Worm (Caenorhabditis elegans): ENCODE data around the gene cam-1.

The cam-1 gene

DNA sequence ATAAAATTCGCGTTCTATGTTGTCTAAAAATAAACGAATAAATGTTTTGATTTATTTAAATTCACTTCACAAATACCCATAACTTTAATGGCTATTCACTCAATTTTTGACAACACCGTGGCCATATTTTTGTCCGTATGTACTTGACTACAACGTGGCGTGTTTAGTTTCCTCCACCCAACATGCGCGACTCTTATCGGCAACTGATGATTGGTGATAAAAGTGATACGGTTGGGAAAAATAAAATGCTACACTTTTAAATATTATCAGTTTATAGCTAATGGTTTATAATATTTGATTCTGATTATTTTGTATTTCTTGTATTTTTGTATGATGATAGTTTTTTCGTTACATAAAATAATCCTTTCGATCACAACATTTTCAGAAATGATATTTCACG lies 18.5 kb downstream of the cam-1 start, which contains the start of gene acs-7:
Gene acs-7, plus strand, starts transcription at position 386 of the 400 bp plus-strand sequence.
- TF ChIP-seq unc-62 (GFP tag; optimal IDR thresholded peaks at IDR 0.05) (no peak), nhr-76 (tag; optimal IDR thresholded peaks at IDR 0.05) (no peak), flh-1 (GFP tag; optimal IDR thresholded peaks at IDR 0.05) (no peak), elt-3 (tag; optimal IDR thresholded peaks at IDR 0.05) (no peak), ces-1 (GFP tag; optimal IDR thresholded peaks at IDR 0.05) (no peak), M03D4.4 (tag; optimal IDR thresholded peaks at IDR 0.05) (no peak), ceh-39 (tag; optimal IDR thresholded peaks at IDR 0.05) (no peak), ham-2 (GFP tag; optimal IDR thresholded peaks at IDR 0.05) (no peak), nhr-237 (tag; optimal IDR thresholded peaks at IDR 0.05) (no peak)

- TF ChIP-seq ham-2 (GFP tag; optimal IDR thresholded peaks at IDR 0.05) = no peak
- TF ChIP-seq ztf-11 (tag; optimal IDR thresholded peaks at IDR 0.05) = no peak
- no peak for TF ChIP-seq unc-39 (tag; optimal IDR thresholded peaks at IDR 0.05)
- TF ChIP-seq flh-1 (GFP tag; optimal IDR thresholded peaks at IDR 0.05) = no peak
- no peak for TF ChIP-seq ceh-39 (tag; optimal IDR thresholded peaks at IDR 0.05)
Measured at ce11 chrII:9289127-9289526, 21.0 kb downstream of the cam-1 start.

DNA sequence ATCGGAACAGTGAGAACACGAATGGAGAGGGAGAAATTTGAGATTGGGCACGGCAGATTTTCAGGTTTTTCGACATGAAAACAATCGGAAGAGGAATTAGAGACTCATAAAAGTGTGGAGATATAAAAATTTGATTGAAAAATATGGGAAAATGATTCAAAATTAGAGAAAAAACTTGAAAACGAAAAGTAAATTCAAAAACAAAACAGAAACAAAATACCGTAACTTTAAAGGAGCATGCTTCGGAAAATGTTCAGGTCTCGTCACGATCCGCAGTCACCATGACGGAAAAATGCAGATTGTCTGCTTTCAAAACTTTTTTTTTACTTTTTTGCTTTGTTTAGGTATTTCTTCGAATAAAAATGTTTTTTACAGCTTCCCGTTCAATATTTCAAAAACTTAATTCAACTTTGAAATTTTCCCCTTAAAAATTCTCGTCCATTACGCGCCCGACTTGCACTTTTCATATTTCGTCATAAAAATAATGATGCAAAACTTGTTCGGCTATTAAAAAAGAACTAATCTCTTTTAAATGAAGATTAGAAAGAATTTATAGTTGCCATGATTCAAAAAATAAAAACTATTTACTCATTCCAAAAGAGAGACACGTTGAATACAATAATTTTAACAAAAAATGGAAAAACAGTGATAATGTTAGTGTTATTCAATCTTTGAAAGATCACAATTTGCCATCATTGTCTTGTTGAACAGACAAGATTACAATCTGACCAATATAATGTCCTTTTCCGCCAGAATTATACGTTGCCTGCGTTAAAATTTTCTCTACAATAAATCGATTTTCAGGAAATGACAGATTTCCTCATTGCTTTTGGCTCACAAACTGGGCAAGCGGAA lies 24.7 kb downstream of the cam-1 start, which contains the start of gene mtrr-1:
Gene mtrr-1, plus strand, starts transcription at position 805 of the 855 bp plus-strand sequence.
- TF ChIP-seq lsy-2 (tag; optimal IDR thresholded peaks at IDR 0.05) (peak; percentile 4), nhr-237 (tag; optimal IDR thresholded peaks at IDR 0.05) (no peak), ceh-83 (GFP tag; optimal IDR thresholded peaks at IDR 0.05) (peak; percentile 30), ceh-39 (tag; optimal IDR thresholded peaks at IDR 0.05) (no peak), elt-1 (tag; optimal IDR thresholded peaks at IDR 0.05; ENCODE audit: borderline replicate concordance, insufficient read depth) (peak; percentile 20), nhr-12 (tag; optimal IDR thresholded peaks at IDR 0.05) (no peak)

DNA sequence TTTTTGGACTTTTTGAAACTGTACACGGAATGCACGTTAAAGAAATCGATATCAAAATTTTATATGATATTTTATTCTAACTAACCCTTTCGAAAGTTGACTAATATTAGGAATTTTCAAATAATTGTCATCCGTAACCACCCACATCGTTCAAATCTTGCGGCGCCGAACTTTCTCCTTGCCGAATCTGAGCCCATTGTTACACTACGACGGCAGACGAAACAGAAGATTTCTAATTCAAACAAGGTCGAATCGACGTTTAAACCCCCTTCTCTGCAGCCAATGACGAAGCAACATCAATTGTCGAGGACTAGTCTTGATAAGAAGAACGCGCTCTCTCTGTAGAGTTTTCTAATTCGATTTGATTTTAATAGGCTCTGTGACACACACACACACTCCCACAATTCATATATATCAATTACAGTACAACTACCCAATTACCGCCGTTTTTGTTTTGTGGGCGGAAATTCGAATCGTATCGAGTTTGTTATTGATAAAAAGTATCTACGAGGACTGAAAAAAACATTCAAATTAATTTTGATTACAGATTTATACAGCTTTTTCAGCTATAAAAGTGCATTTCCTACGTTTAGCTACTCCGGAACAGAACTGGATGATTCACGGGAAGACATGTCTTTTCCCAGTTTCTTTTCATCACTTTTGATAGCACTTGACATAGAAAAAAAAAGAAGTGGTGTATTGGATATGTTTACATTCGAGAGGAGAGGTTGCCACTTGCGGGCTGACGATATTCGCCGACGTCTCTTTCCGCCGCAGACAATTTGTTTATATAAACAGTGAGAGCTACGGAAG lies 25.5 kb downstream of the cam-1 start:
- no peak for TF ChIP-seq blmp-1 (tag; optimal IDR thresholded peaks at IDR 0.05)
- TF ChIP-seq cnd-1 (tag; optimal IDR thresholded peaks at IDR 0.05) = no peak
- no peak for TF ChIP-seq tbx-8 (GFP tag; optimal IDR thresholded peaks at IDR 0.05)
- no peak for TF ChIP-seq mep-1 (tag; optimal IDR thresholded peaks at IDR 0.05)
- TF ChIP-seq ces-1 (GFP tag; optimal IDR thresholded peaks at IDR 0.05) = peak; percentile 8
- no peak for TF ChIP-seq bed-3 (GFP tag; optimal IDR thresholded peaks at IDR 0.05)
- no peak for TF ChIP-seq mab-5 (tag; optimal IDR thresholded peaks at IDR 0.05)
- peak; percentile 84 for TF ChIP-seq pha-4 (tag; optimal IDR thresholded peaks at IDR 0.05)
- TF ChIP-seq unc-120 (tag; optimal IDR thresholded peaks at IDR 0.05; ENCODE audit: poor library complexity, severe bottlenecking) = no peak
- TF ChIP-seq elt-3 (tag; optimal IDR thresholded peaks at IDR 0.05) = no peak
- peak; percentile 5 for TF ChIP-seq nhr-2 (tag; optimal IDR thresholded peaks at IDR 0.05)

ce11 chrII:9283668-9284357 lies 26.3 kb downstream of the cam-1 start:
- TF ChIP-seq ces-1 (GFP tag; optimal IDR thresholded peaks at IDR 0.05) (peak; percentile 34), blmp-1 (tag; optimal IDR thresholded peaks at IDR 0.05) (no peak), unc-62 (GFP tag; optimal IDR thresholded peaks at IDR 0.05) (peak; percentile 83), hlh-1 (tag; optimal IDR thresholded peaks at IDR 0.05) (peak; percentile 85)

ce11 chrII:9282787-9283186 lies 27.3 kb downstream of the cam-1 start:
- TF ChIP-seq M03D4.4 (tag; optimal IDR thresholded peaks at IDR 0.05) = no peak
- TF ChIP-seq unc-62 (GFP tag; optimal IDR thresholded peaks at IDR 0.05) = peak; percentile 77
- TF ChIP-seq drap-1 (GFP tag; optimal IDR thresholded peaks at IDR 0.05) = peak; percentile 65
- no peak for TF ChIP-seq mab-5 (tag; optimal IDR thresholded peaks at IDR 0.05)
- no peak for TF ChIP-seq ceh-43 (GFP tag; optimal IDR thresholded peaks at IDR 0.05)
- TF ChIP-seq nhr-12 (tag; optimal IDR thresholded peaks at IDR 0.05) = no peak
- TF ChIP-seq sem-2 (GFP tag; optimal IDR thresholded peaks at IDR 0.05) = no peak
- TF ChIP-seq flh-1 (GFP tag; optimal IDR thresholded peaks at IDR 0.05) = no peak
- TF ChIP-seq nhr-28 (tag; optimal IDR thresholded peaks at IDR 0.05) = no peak
- TF ChIP-seq nhr-76 (tag; optimal IDR thresholded peaks at IDR 0.05) = no peak
- no peak for TF ChIP-seq blmp-1 (tag; optimal IDR thresholded peaks at IDR 0.05)
- no peak for TF ChIP-seq ceh-83 (GFP tag; optimal IDR thresholded peaks at IDR 0.05)
- TF ChIP-seq ces-1 (GFP tag; optimal IDR thresholded peaks at IDR 0.05) = peak; percentile 87
- peak; percentile 75 for TF ChIP-seq mep-1 (tag; optimal IDR thresholded peaks at IDR 0.05)
- no peak for TF ChIP-seq snpc-4 (tag; optimal IDR thresholded peaks at IDR 0.05)
- TF ChIP-seq ham-2 (GFP tag; optimal IDR thresholded peaks at IDR 0.05) = peak; percentile 58
- no peak for TF ChIP-seq zip-8 (tag; optimal IDR thresholded peaks at IDR 0.05)
- peak; percentile 21 for TF ChIP-seq lin-13 (tag; optimal IDR thresholded peaks at IDR 0.05)
- peak; percentile 78 for TF ChIP-seq hlh-1 (tag; optimal IDR thresholded peaks at IDR 0.05)
- peak; percentile 82 for TF ChIP-seq lsy-2 (tag; optimal IDR thresholded peaks at IDR 0.05)
- peak; percentile 85 for TF ChIP-seq nhr-237 (tag; optimal IDR thresholded peaks at IDR 0.05)
- no peak for TF ChIP-seq unc-39 (tag; optimal IDR thresholded peaks at IDR 0.05)
- TF ChIP-seq mls-2 (tag; optimal IDR thresholded peaks at IDR 0.05) = peak; percentile 78
- TF ChIP-seq nhr-2 (tag; optimal IDR thresholded peaks at IDR 0.05) = peak; percentile 53

Data from whole organism, mixed stage, embryonic.